Worm (Caenorhabditis elegans): Measurements from ENCODE around the gene sucl-1.

DNA sequence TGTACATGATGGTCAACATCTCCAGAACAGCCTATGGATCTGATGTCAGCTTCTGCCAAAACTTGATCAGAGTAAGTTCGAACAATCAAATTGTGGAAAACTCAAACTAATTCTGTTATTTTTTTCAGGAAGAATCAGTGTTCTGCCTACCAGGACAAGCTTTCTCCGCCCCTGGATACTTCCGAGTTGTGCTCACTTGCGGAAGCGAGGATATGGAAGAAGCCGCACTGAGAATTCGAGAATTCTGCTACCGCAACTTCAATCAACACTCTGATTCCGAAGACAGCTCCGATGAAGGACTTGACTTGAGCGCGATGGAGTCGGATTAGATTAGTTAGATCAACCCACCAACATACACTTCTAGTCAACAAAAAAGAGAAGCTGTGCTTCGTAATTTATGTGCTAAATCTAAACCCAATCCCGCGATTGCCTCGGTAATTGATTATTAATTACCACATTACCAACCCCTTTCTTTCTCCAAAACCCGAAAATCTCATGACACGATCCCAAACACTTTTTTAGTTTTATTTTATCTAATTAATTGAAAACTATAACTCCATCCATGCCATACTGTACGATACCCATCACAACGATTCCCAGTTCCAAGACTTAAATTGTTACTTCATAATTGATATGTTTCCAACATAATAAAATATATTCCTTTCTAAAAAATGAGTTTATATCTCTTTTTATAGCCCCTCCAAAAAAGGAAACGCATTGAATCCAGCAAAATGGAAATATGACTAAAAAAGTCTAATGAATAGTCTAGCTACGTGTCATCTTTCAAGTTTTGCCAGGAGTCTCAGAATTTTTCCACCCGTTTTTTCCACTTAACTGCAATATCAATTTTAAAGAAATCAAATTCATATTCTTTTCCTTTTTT, 38.7 kb downstream of the sucl-1 start:
- TF ChIP-seq unc-62 (GFP tag; optimal IDR thresholded peaks at IDR 0.05) (no peak), elt-3 (tag; optimal IDR thresholded peaks at IDR 0.05) (no peak), nhr-76 (tag; optimal IDR thresholded peaks at IDR 0.05) (no peak), tbx-8 (GFP tag; optimal IDR thresholded peaks at IDR 0.05) (no peak), mep-1 (tag; optimal IDR thresholded peaks at IDR 0.05) (no peak), snpc-4 (tag; optimal IDR thresholded peaks at IDR 0.05) (no peak), unc-39 (tag; optimal IDR thresholded peaks at IDR 0.05) (no peak), ztf-11 (tag; optimal IDR thresholded peaks at IDR 0.05) (no peak), ces-1 (GFP tag; optimal IDR thresholded peaks at IDR 0.05) (no peak), nhr-28 (tag; optimal IDR thresholded peaks at IDR 0.05) (no peak), lin-13 (tag; optimal IDR thresholded peaks at IDR 0.05) (no peak), flh-1 (GFP tag; optimal IDR thresholded peaks at IDR 0.05) (no peak), pha-4 (tag; optimal IDR thresholded peaks at IDR 0.05) (no peak), elt-1 (tag; optimal IDR thresholded peaks at IDR 0.05; ENCODE audit: borderline replicate concordance, insufficient read depth) (no peak)
